Fruit fly (Drosophila melanogaster): ENCODE measurements around the gene BI-1.

BI-1 gene

DNA sequence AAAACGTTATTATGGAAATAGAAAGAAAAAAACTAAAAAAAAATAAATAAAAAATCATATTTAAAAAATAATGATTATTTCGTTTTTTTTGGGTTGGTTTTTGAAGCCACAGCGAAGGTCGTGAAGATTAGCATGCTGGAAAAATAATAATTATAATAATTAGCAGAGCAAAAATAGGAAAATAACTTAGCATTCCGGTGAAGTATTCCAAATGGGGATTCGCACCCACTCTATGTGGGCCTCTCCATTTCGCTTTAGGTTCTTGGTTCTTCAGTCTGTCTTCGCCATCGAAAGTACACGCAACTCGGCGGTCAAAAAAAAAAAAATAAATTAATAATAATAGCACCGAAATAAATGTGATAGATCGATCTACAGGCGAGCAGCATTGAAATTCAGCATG is 19.5 kb upstream of the BI-1 start, which contains the start of gene CG34462:
Gene CG34462, plus strand, starts transcription at position 301 of the 400 bp plus-strand sequence.
- no peak for TF ChIP-seq Vsx2 (GFP tag; optimal IDR thresholded peaks at IDR 0.05; ENCODE audit: partially characterized antibody)
- no peak for TF ChIP-seq Hr78 (GFP tag; optimal IDR thresholded peaks at IDR 0.05)
- no peak for TF ChIP-seq Hr83 (GFP tag; optimal IDR thresholded peaks at IDR 0.05; ENCODE audit: poor library complexity, severe bottlenecking)
- TF ChIP-seq N (GFP tag; optimal IDR thresholded peaks at IDR 0.05): no peak
- TF ChIP-seq Rel (GFP tag; optimal IDR thresholded peaks at IDR 0.05): no peak
- TF ChIP-seq Rel (tag; optimal IDR thresholded peaks at IDR 0.05): no peak
- TF ChIP-seq CG32264 (GFP tag; optimal IDR thresholded peaks at IDR 0.05): no peak
- no peak for TF ChIP-seq brk (GFP tag; optimal IDR thresholded peaks at IDR 0.05)
- no peak for TF ChIP-seq foxo (GFP tag; optimal IDR thresholded peaks at IDR 0.05)

DNA sequence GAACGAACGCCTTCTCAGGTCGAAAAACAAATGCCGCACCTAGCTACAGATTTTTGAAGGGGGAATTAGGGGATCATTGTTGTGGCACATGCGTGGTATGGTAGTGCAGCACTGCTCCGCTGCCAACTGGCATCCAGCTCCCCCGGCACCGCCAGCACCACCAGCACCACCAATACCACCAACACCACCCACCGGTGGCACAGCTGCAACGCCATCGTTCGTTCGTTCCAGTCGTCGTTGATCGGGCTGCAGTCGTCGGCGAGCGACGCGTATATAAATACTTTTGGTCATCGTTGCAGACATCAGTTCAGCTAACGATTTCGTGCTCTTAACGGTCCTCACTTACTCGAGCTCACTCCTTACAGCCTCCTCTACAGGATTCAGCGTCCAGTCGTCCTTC is 16.8 kb upstream of the BI-1 start, which contains the start of gene CG34461:
Gene CG34461, plus strand, starts transcription at position 301 of the 400 bp plus-strand sequence.
- TF ChIP-seq tai (GFP tag; optimal IDR thresholded peaks at IDR 0.05) (no peak), jim (GFP tag; optimal IDR thresholded peaks at IDR 0.05) (no peak), Sp1 (GFP tag; optimal IDR thresholded peaks at IDR 0.05) (no peak), sage (GFP tag; optimal IDR thresholded peaks at IDR 0.05) (no peak), sv (GFP tag; optimal IDR thresholded peaks at IDR 0.05) (no peak), fru (GFP tag; optimal IDR thresholded peaks at IDR 0.05) (no peak), dmrt93B (GFP tag; optimal IDR thresholded peaks at IDR 0.05) (no peak), psq (GFP tag; optimal IDR thresholded peaks at IDR 0.05) (no peak), OdsH (GFP tag; optimal IDR thresholded peaks at IDR 0.05) (no peak), rgr (GFP tag; optimal IDR thresholded peaks at IDR 0.05) (no peak), Rel (GFP tag; optimal IDR thresholded peaks at IDR 0.05) (no peak), Rel (tag; optimal IDR thresholded peaks at IDR 0.05) (no peak), woc (GFP tag; optimal IDR thresholded peaks at IDR 0.05) (no peak), lola (GFP tag; optimal IDR thresholded peaks at IDR 0.05) (no peak)

DNA sequence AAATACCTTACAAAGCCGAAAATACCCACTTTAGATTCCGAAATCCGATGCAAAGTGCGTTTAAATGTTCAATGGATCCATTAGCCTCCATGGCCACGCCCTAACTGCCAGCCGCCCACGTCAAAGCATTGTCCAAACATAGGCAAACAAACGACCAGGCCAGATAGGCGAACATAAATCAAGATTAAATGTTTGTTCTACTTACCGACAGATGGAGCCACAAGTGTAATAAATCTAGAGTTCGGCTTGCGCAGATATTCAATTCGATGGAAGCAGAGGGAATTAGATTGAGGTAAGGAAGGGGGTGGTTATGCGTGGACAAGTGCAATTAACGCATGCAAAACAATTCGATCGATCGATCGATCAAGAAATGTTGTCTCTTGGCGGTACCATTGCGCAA is 15.1 kb upstream of the BI-1 start:
- TF ChIP-seq usp (GFP tag; optimal IDR thresholded peaks at IDR 0.05): no peak
- no peak for TF ChIP-seq psq (GFP tag; optimal IDR thresholded peaks at IDR 0.05)
- TF ChIP-seq jim (GFP tag; optimal IDR thresholded peaks at IDR 0.05): no peak
- TF ChIP-seq pan (optimal IDR thresholded peaks at IDR 0.05): no peak
- no peak for TF ChIP-seq sv (GFP tag; optimal IDR thresholded peaks at IDR 0.05)

DNA sequence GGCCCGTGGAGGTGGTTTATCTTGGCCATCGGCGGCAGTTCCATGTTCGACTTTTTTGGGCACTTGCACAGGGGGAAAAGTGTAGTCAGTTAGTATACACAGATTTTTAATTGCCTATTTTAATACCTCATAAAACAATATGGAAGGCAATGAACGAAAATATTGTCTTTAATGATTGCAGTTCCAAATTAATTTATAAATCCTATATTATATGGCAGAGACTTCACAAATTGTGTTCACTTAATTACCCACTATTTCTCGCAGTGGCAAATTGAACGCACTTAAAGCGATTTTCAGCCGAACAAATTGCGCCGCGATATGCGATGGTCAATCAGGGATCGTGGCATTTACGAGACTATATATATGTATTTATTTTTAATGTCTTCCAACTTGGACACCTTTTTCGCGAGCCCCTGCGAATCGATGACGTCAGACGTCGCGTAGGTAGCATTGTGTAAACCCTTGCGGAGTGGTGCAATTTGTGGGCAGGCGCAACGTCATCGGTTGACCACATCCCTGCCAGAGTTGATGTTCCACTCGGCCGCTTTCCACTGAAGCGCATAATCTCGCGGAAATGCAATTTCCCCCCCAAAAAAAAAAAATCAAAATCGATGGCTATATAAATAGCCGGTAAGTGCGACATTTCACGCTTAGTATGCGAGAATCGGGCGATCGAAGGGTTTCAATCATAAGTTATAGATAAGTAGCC is 11.5 kb upstream of the BI-1 start, which contains the start of gene CG13670:
Gene CG13670, plus strand, starts transcription at position 659 of the 709 bp plus-strand sequence.
- TF ChIP-seq brk (GFP tag; optimal IDR thresholded peaks at IDR 0.05) (no peak), h (GFP tag; optimal IDR thresholded peaks at IDR 0.05) (peak; percentile 37), sv (GFP tag; optimal IDR thresholded peaks at IDR 0.05) (no peak), pan (optimal IDR thresholded peaks at IDR 0.05) (no peak), HLH106 (tag; optimal IDR thresholded peaks at IDR 0.05) (peak; percentile 28), dmrt93B (GFP tag; optimal IDR thresholded peaks at IDR 0.05) (peak; percentile 8)

DNA sequence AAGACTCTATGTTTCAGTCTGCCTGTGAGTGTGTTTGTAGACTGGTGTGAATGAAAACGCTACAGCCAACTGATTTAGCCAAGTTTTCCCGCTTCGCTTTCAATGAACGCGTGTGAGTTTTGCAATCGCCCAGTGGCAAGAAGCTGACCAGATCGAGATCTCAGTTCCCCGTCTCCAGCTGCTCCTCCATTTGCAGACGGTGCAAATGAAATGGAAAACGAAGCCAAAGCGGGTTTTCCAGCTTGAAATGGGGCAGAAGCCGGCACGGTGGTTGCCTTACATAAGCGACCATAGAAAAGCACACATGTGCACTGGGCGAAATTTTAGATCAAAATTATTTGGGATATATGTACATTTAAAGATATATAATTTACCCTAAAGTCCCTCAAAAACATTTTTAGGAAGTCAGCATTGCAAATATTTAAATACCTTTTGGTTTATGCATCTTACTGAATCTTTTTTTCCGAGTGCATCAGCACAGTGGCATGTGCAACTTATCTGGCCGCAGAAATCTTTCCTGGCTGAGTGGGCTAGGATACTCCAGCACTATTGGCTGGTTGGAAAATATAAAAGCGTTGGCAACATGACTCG is 10.3 kb upstream of the BI-1 start, which contains the start of gene CG43059:
Gene CG43059, minus strand, starts transcription at position 51 of the 591 bp plus-strand sequence.
- no peak for TF ChIP-seq CG9705 (GFP tag; optimal IDR thresholded peaks at IDR 0.05)
- TF ChIP-seq CG32264 (GFP tag; optimal IDR thresholded peaks at IDR 0.05): no peak
- no peak for TF ChIP-seq br (GFP tag; optimal IDR thresholded peaks at IDR 0.05)
- TF ChIP-seq Jra (GFP tag; optimal IDR thresholded peaks at IDR 0.05): no peak
- TF ChIP-seq woc (GFP tag; optimal IDR thresholded peaks at IDR 0.05): no peak
- no peak for TF ChIP-seq pan (optimal IDR thresholded peaks at IDR 0.05)
- no peak for TF ChIP-seq lola (GFP tag; optimal IDR thresholded peaks at IDR 0.05)
- TF ChIP-seq dsf (GFP tag; optimal IDR thresholded peaks at IDR 0.05; ENCODE audit: borderline replicate concordance): no peak
- no peak for TF ChIP-seq Hr83 (GFP tag; optimal IDR thresholded peaks at IDR 0.05; ENCODE audit: poor library complexity, severe bottlenecking)
- TF ChIP-seq Myc (optimal IDR thresholded peaks at IDR 0.05): no peak
- TF ChIP-seq Hnf4 (GFP tag; optimal IDR thresholded peaks at IDR 0.05): no peak
- no peak for TF ChIP-seq HLH106 (tag; optimal IDR thresholded peaks at IDR 0.05)
- no peak for TF ChIP-seq N (GFP tag; optimal IDR thresholded peaks at IDR 0.05)
- no peak for TF ChIP-seq Mio (GFP tag; optimal IDR thresholded peaks at IDR 0.05)
- no peak for TF ChIP-seq dmrt93B (GFP tag; optimal IDR thresholded peaks at IDR 0.05)
- TF ChIP-seq jim (GFP tag; optimal IDR thresholded peaks at IDR 0.05): no peak

Data from whole organism, wandering third instar larva.